Worm (Caenorhabditis elegans) whole organism, L3 larva: ENCODE results near the gene ceh-19.

Experiments used
- ceh-16 ChIP-seq: sonication (generic microtip); optimal IDR thresholded peaks from 2 replicates; lab custom pipeline; 2017; ENCODE audit warnings: missing biosample characterization, missing genetic modification characterization
- ceh-28 ChIP-seq: fragments of 150-350 bp; optimal IDR thresholded peaks from 2 replicates; lab custom pipeline; 2014; ENCODE audit warnings: missing biosample characterization, missing genetic modification reagents, missing genetic modification characterization
- elt-3 ChIP-seq, 3 experiments: fragments of 150-350 bp in 1 of 3; sonication (generic microtip) in 2 of 3; optimal IDR thresholded peaks; 2 replicates in 2 of 3; 4 replicates in 1 of 3; lab custom pipeline; 2014 to 2017; ENCODE audit warnings: missing biosample characterization in 3 of 3, missing genetic modification characterization in 3 of 3
- eor-1 ChIP-seq, 2 experiments: fragments of 150-350 bp; optimal IDR thresholded peaks; 2 replicates each; lab custom pipeline; 2014 to 2018; ENCODE audit warnings: missing biosample characterization in 2 of 2, missing genetic modification characterization in 2 of 2
- fkh-2 ChIP-seq: fragments of 150-350 bp; optimal IDR thresholded peaks from 2 replicates; lab custom pipeline; 2014; ENCODE audit warnings: missing biosample characterization, missing genetic modification reagents, missing genetic modification characterization
- hmg-11 ChIP-seq: sonication (generic microtip); optimal IDR thresholded peaks from 2 replicates; lab custom pipeline; 2016; ENCODE audit warnings: missing genetic modification characterization, missing compliant biosample characterization
- lsy-12 ChIP-seq: sonication (generic microtip); optimal IDR thresholded peaks from 2 replicates; lab custom pipeline; 2016; ENCODE audit warnings: mild to moderate bottlenecking, missing genetic modification characterization, missing compliant biosample characterization
- sea-2 ChIP-seq: fragments of 150-350 bp; sonication (generic microtip); optimal IDR thresholded peaks from 4 replicates; lab custom pipeline; 2014; ENCODE audit warnings: missing biosample characterization, missing genetic modification reagents, missing genetic modification characterization
- skn-1 ChIP-seq: fragments of 150-350 bp; optimal IDR thresholded peaks from 2 replicates; lab custom pipeline; 2014; ENCODE audit warnings: missing biosample characterization, missing genetic modification characterization
- ztf-11 ChIP-seq: fragments of 150-350 bp; optimal IDR thresholded peaks from 2 replicates; lab custom pipeline; 2014; ENCODE audit warnings: missing biosample characterization, missing genetic modification characterization

The ceh-19 gene

DNA sequence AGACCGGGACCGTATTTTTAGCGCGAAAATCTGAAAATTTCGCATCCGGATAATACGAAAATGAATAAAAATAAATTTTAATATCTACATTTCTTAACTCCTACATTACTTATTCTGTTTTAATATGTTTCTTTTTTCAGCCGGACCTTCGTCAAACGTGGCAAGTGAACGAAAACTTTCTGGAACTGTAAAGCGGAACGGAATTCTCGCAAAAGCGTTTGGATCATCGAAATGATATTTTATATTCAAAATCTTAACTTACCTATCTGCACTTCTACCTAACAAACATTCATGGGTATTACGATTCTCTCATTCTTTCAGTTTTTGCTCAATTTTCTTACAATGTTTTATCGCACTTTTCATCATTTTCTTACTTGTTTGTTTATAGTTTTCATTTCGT, 49.1 kb downstream of the ceh-19 start:
- TF ChIP-seq skn-1 (tag; lab: Kevin White, UChicago) (no peak), fkh-2 (tag; lab: Kevin White, UChicago) (no peak), ceh-28 (tag; lab: Kevin White, UChicago) (no peak), hmg-11 (tag; lab: Kevin White, UChicago) (no peak), lsy-12 (no peak), sea-2 (GFP tag; lab: Kevin White, UChicago) (no peak), ceh-16 (tag; lab: Kevin White, UChicago) (no peak), eor-1 (tag; optimal IDR thresholded peaks at IDR 0.05; lab: Kevin White, UChicago) (no peak), ztf-11 (tag; lab: Kevin White, UChicago) (no peak), elt-3 (tag; optimal IDR thresholded peaks at IDR 0.05; lab: Kevin White, UChicago) (no peak)
- TF ChIP-seq, all 47 proteins: peak for 0
